Fruit fly (Drosophila melanogaster): ENCODE results near the gene Orc2.

DNA sequence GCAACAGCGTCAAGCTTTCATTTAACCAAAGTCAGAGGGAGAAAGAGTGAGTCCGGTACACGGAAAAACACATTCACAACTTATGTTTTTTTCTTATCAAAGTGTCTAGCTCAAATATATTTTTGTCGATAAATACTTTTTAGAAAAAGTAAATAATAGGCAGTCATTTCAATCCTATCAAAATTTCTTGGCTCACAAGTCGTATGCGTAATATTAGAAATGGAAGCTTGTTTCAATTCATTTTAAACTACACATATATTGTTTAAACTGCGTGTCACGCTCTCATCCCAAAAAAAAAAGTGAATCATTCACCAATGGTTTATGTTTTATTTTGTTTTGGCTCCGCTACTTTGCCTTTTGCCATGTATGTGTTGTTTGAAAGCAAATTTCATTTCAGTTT, 45.0 kb downstream of the Orc2 start:
- TF ChIP-seq CG8478 (optimal IDR thresholded peaks at IDR 0.05) (no peak), usp (GFP tag; optimal IDR thresholded peaks at IDR 0.05) (no peak), EcR (GFP tag; optimal IDR thresholded peaks at IDR 0.05) (no peak), Dll (optimal IDR thresholded peaks at IDR 0.05) (no peak), pan (optimal IDR thresholded peaks at IDR 0.05) (no peak), psq (optimal IDR thresholded peaks at IDR 0.05) (no peak)

Data from whole organism.